Fruit fly (Drosophila melanogaster): Measurements from ENCODE around the gene Pus7.

The Pus7 gene

dm6 chr3L:8549183-8549890, 39.5 kb downstream of the Pus7 start:
- TF ChIP-seq CTCF (optimal IDR thresholded peaks at IDR 0.05) (no peak), CG8478 (optimal IDR thresholded peaks at IDR 0.05) (no peak)

- no peak for TF ChIP-seq CG8478 (optimal IDR thresholded peaks at IDR 0.05)
- TF ChIP-seq CTCF (optimal IDR thresholded peaks at IDR 0.05) = no peak
These were observed 41.0 kb downstream of the Pus7 start for dm6 chr3L:8550836-8551235.

DNA sequence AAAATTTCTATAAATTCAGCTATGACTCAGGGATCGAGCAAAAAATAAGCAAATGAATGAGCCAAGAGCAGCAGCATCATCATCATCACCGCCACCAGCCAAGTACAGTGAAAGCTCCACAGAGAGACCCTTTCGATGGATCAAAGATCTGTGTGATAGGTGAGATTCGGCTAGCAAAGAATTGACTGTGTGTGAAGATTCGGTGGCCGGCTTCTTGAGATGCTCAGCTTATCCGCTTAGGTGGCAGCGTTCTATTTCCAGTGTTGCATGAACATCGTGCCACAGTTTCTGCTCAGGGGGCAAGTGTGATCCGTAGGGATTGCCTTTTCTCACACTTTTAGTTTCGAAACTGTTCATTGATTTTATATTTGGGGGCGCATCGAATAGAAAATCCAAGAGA, 43.3 kb downstream of the Pus7 start:
- TF ChIP-seq CTCF (optimal IDR thresholded peaks at IDR 0.05) (no peak), CG8478 (optimal IDR thresholded peaks at IDR 0.05) (no peak)

DNA sequence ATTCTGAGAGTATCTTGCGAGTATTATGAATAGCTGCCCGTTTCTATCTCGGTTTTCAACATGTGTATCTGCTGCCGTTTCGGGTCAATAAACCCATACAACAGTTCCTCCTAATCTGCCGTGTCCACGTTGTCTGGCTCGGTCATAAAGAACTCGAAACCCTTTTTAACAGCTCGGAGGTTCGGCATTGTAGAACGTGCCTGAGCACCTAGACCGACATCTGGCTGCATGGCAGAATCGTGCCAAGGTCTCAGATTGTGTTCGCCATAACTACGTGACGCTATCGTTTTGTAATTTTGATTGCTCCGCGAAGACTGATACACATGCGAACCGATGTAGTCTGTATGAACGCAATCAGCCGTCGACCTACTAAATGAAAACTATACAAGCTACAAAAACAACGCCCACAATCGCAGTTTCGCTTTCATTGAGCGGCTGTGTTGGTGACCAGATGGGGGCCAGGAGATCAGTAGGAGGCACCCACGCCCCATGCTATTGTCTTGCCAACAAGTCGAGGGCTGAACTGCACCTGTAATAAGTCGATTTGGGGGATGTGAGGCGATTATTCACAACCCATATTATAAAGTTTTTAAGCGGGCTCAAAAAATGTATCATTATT, 44.3 kb downstream of the Pus7 start:
- no peak for TF ChIP-seq CG8478 (optimal IDR thresholded peaks at IDR 0.05)
- no peak for TF ChIP-seq CTCF (optimal IDR thresholded peaks at IDR 0.05)

DNA sequence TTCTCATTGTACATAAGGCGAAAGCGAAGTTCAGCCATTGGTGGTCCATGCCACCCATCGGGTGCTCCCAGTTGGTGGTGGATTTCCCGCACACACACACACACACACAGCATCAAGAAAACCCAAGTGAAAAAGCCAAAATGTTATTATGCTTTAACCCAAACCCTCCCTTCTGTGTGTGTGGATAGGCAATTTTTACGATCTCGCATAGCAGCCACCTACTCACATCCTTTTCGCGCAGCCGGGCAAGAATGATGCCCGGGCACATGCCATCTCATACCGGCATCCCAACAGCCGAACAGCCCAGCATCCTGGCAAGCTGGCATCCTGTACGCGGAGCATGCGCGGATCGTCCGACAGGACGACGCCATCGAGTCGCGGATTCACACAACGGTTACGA, 47.2 kb downstream of the Pus7 start:
- no peak for TF ChIP-seq CG8478 (optimal IDR thresholded peaks at IDR 0.05)
- no peak for TF ChIP-seq CTCF (optimal IDR thresholded peaks at IDR 0.05)

- TF ChIP-seq CTCF (optimal IDR thresholded peaks at IDR 0.05) (no peak), CG8478 (optimal IDR thresholded peaks at IDR 0.05) (no peak)
These were observed 50.0 kb downstream of the Pus7 start for dm6 chr3L:8559754-8560328.

DNA sequence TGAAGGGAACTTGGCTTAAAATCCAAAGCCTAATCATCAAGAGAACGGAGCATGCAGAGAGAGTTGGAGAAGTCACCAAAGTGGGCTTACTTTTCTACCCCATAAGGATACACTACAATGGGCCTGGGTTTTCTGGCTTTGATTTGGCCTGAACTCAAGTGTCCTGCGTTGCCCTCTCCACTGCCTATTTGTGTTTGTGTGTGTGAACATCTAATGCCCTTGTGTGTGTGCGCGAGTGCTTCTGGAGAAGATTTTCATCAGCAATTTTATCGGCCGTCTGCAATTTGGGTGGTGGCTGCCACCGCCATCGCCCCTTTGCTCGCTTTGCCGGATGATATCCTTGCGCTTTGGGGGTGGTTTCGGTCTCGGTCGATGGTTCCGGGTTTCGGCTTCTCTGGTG, 50.8 kb downstream of the Pus7 start:
- no peak for TF ChIP-seq CG8478 (optimal IDR thresholded peaks at IDR 0.05)
- TF ChIP-seq CTCF (optimal IDR thresholded peaks at IDR 0.05) = no peak

All from S2 (cell line).